Worm (Caenorhabditis elegans) whole organism, young adult: ENCODE results near the gene T13C2.7.

ENCODE experiments used
- snpc-4 ChIP-seq, 5 experiments: fragments of 150-350 bp in 1 of 5; sonication (generic microtip) in 4 of 5; optimal IDR thresholded peaks; 2 replicates each; lab custom pipeline; 2014 to 2018; ENCODE audit warnings: missing genetic modification characterization in 5 of 5, missing biosample characterization in 3 of 5, antibody characterized with exemption in 2 of 5, mild to moderate bottlenecking in 2 of 5, missing compliant biosample characterization in 2 of 5, missing genotype in 2 of 5, moderate library complexity in 2 of 5, missing genetic modification reagents in 1 of 5
- xnd-1 ChIP-seq: sonication (generic microtip); optimal IDR thresholded peaks from 2 replicates; lab custom pipeline; 2016; ENCODE audit warnings: missing genotype, missing genetic modification reagents, missing genetic modification characterization, missing compliant biosample characterization

DNA sequence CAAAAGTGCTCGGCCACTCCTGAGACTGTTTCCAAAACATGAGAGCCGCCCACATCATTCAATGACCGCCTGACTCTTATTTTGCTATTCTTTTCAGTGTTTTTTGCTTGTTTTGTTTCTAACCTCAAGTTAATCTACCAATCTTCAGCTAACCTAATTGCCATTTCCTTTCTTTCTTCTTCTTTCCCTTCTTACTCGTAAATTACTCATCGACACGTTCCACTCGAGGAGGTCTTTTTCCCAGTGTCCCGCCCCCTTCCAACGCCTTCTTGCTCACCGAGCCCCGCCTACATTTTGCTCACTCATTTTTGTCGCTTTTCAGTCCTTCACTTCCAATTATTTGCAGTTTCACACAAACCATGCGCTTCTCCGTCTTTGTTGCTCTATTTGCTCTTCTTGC is 14.5 kb upstream of the T13C2.7 start, which contains the start of gene nlp-50:
- TF ChIP-seq snpc-4 (GFP tag; optimal IDR thresholded peaks at IDR 0.05; lab: Kevin White, UChicago) (no peak), snpc-4 (tag; optimal IDR thresholded peaks at IDR 0.05; lab: Kevin White, UChicago) (no peak), xnd-1 (no peak)
